Fruit fly (Drosophila melanogaster) whole organism, pupa: ENCODE measurements around the gene fng.

Source experiments
- CG10348 ChIP-seq: fragments of 200-800 bp; sonication (Bioruptor generic); IDR thresholded peaks from 2 replicates; pipeline ENCODE4 v1.3.6; 2022; ENCODE audit warnings: missing biosample characterization, missing genetic modification characterization
- CG12605 ChIP-seq: fragments of 200-800 bp; sonication (Bioruptor generic); IDR thresholded peaks from 2 replicates; pipeline ENCODE4 v1.3.6; 2022; ENCODE audit warnings: missing biosample characterization, missing genetic modification characterization
- CG13204 ChIP-seq: fragments of 200-800 bp; sonication (Bioruptor generic); optimal IDR thresholded peaks from 2 replicates; lab custom pipeline; 2018; ENCODE audit warnings: missing biosample characterization, mild to moderate bottlenecking, missing genetic modification characterization, moderate library complexity
- CG14655 ChIP-seq: fragments of 200-800 bp; sonication (Bioruptor generic); optimal IDR thresholded peaks from 3 replicates; lab custom pipeline; 2017; ENCODE audit warnings: mild to moderate bottlenecking, missing biosample characterization, missing genetic modification reagents, missing genetic modification characterization
- CG15710 ChIP-seq: fragments of 200-800 bp; sonication (Bioruptor generic); optimal IDR thresholded peaks from 2 replicates; lab custom pipeline; 2018; ENCODE audit warnings: missing biosample characterization, mild to moderate bottlenecking, missing genetic modification characterization, moderate library complexity
- CG17806 ChIP-seq: fragments of 200-800 bp; sonication (Bioruptor generic); optimal IDR thresholded peaks from 2 replicates; lab custom pipeline; 2018; ENCODE audit warnings: missing biosample characterization, mild to moderate bottlenecking, missing genetic modification characterization, moderate library complexity
- CG32121 ChIP-seq: fragments of 200-800 bp; sonication (Bioruptor generic); IDR thresholded peaks from 2 replicates; pipeline ENCODE4 v1.3.6; 2022; ENCODE audit warnings: missing biosample characterization, missing genetic modification characterization
- CG34367 ChIP-seq: fragments of 200-800 bp; sonication (Bioruptor generic); optimal IDR thresholded peaks from 2 replicates; lab custom pipeline; 2018; ENCODE audit warnings: missing biosample characterization, mild to moderate bottlenecking, missing genetic modification characterization
- CG4496 ChIP-seq: fragments of 200-800 bp; sonication (Bioruptor generic); IDR thresholded peaks from 3 replicates; pipeline ENCODE4 v1.3.6; 2022; ENCODE audit warnings: missing biosample characterization, missing genetic modification characterization
- CG8159 ChIP-seq: fragments of 200-800 bp; sonication (Bioruptor generic); optimal IDR thresholded peaks from 3 replicates; lab custom pipeline; 2018; ENCODE audit warnings: missing biosample characterization, mild to moderate bottlenecking, missing genetic modification characterization, moderate library complexity
- CG8301 ChIP-seq: fragments of 200-800 bp; sonication (Bioruptor generic); optimal IDR thresholded peaks from 2 replicates; lab custom pipeline; 2018; ENCODE audit warnings: missing biosample characterization, mild to moderate bottlenecking, missing genetic modification characterization
- CG9948 ChIP-seq: fragments of 200-800 bp; sonication (Bioruptor generic); optimal IDR thresholded peaks from 2 replicates; lab custom pipeline; 2018; ENCODE audit warnings: missing biosample characterization, mild to moderate bottlenecking, missing genetic modification characterization, moderate library complexity
- D1 ChIP-seq: fragments of 200-800 bp; sonication (Bioruptor generic); optimal IDR thresholded peaks from 2 replicates; lab custom pipeline; 2018; ENCODE audit warnings: missing biosample characterization, mild to moderate bottlenecking, missing genetic modification characterization, moderate library complexity
- EcR ChIP-seq: fragments of 200-800 bp; sonication (Bioruptor generic); optimal IDR thresholded peaks from 3 replicates; lab custom pipeline; 2019; ENCODE audit warnings: missing biosample characterization, missing genetic modification characterization, mild to moderate bottlenecking, moderate library complexity, missing genetic modification reagents
- Ets98B ChIP-seq: fragments of 200-800 bp; sonication (Bioruptor generic); IDR thresholded peaks from 2 replicates; pipeline ENCODE4 v1.3.6; 2022; ENCODE audit warnings: missing biosample characterization, missing genetic modification characterization
- Pif1A ChIP-seq: fragments of 200-800 bp; sonication (Bioruptor generic); optimal IDR thresholded peaks from 3 replicates; lab custom pipeline; 2016; ENCODE audit warnings: missing biosample characterization, missing genetic modification characterization
- Pif1B ChIP-seq: fragments of 200-800 bp; sonication (Bioruptor generic); optimal IDR thresholded peaks from 3 replicates; lab custom pipeline; 2016; ENCODE audit warnings: missing biosample characterization, missing genetic modification characterization
- Snoo ChIP-seq: fragments of 200-800 bp; sonication (Bioruptor generic); optimal IDR thresholded peaks from 3 replicates; lab custom pipeline; 2017; ENCODE audit warnings: missing biosample characterization, mild to moderate bottlenecking, missing genetic modification characterization, inconsistent platforms
- fd96Ca ChIP-seq: fragments of 200-800 bp; sonication (Bioruptor generic); IDR thresholded peaks from 3 replicates; pipeline ENCODE4 v1.3.6; 2022; ENCODE audit warnings: missing biosample characterization, missing genetic modification characterization
- gl ChIP-seq: fragments of 200-800 bp; sonication (Bioruptor generic); optimal IDR thresholded peaks from 2 replicates; lab custom pipeline; 2018; ENCODE audit warnings: missing biosample characterization, mild to moderate bottlenecking, missing genetic modification characterization
- rn ChIP-seq: fragments of 200-800 bp; sonication (Bioruptor generic); IDR thresholded peaks from 2 replicates; pipeline ENCODE4 v1.3.6; 2022; ENCODE audit warnings: missing biosample characterization, missing genetic modification characterization

The fng gene

dm6 chr3L:20962455-20962854, 13.1 kb upstream of the fng start, which contains the start of gene CG10587:
Gene CG10587, minus strand, starts transcription at chr3L:20962555.
- no peak for TF ChIP-seq CG12605 (GFP tag; lab: Robert Waterston, UW)
- TF ChIP-seq EcR (GFP tag; lab: Kevin White, UChicago) = no peak
- TF ChIP-seq rn (GFP tag; lab: Robert Waterston, UW) = no peak
- TF ChIP-seq CG4496 (GFP tag; lab: Robert Waterston, UW) = no peak
- TF ChIP-seq CG10348 (GFP tag; lab: Robert Waterston, UW) = no peak
- no peak for TF ChIP-seq Ets98B
- no peak for TF ChIP-seq Pif1B (GFP tag; lab: Kevin White, UChicago)
- TF ChIP-seq CG13204 = no peak
- TF ChIP-seq CG14655 (GFP tag; lab: Kevin White, UChicago) = no peak
- TF ChIP-seq gl (tag; lab: Kevin White, UChicago) = no peak
- TF ChIP-seq Pif1A (GFP tag; lab: Kevin White, UChicago) = no peak
- TF ChIP-seq CG15710 (tag; lab: Kevin White, UChicago) = no peak
- TF ChIP-seq CG17806 = no peak
- no peak for TF ChIP-seq CG34367 (tag; lab: Kevin White, UChicago)

dm6 chr3L:20961286-20961685, 12.0 kb upstream of the fng start, which contains the start of gene CG11037:
Gene CG11037, minus strand, starts transcription at chr3L:20961386.
- TF ChIP-seq CG17806 (no peak), D1 (tag; lab: Kevin White, UChicago) (no peak), Pif1B (GFP tag; lab: Kevin White, UChicago) (no peak), Pif1A (GFP tag; lab: Kevin White, UChicago) (no peak), CG12605 (GFP tag; lab: Robert Waterston, UW) (no peak), CG8159 (tag; lab: Kevin White, UChicago) (no peak), EcR (GFP tag; lab: Kevin White, UChicago) (no peak), gl (tag; lab: Kevin White, UChicago) (no peak), CG10348 (GFP tag; lab: Robert Waterston, UW) (no peak), rn (GFP tag; lab: Robert Waterston, UW) (no peak), CG15710 (tag; lab: Kevin White, UChicago) (no peak), CG13204 (no peak), CG14655 (GFP tag; lab: Kevin White, UChicago) (no peak), CG8301 (tag; lab: Kevin White, UChicago) (no peak)
- TF ChIP-seq, all 21 proteins: peak for 0

- TF ChIP-seq CG8301 (tag; lab: Kevin White, UChicago) (no peak), CG9948 (no peak), CG13204 (no peak), gl (tag; lab: Kevin White, UChicago) (no peak), fd96Ca (GFP tag; lab: Robert Waterston, UW) (no peak), CG32121 (GFP tag; lab: Robert Waterston, UW) (no peak), CG17806 (no peak), Ets98B (no peak), EcR (GFP tag; lab: Kevin White, UChicago) (no peak), CG8159 (tag; lab: Kevin White, UChicago) (no peak), Snoo (tag; lab: Kevin White, UChicago) (no peak), CG34367 (tag; lab: Kevin White, UChicago) (no peak), CG10348 (GFP tag; lab: Robert Waterston, UW) (no peak), CG14655 (GFP tag; lab: Kevin White, UChicago) (no peak), CG15710 (tag; lab: Kevin White, UChicago) (no peak), Pif1B (GFP tag; lab: Kevin White, UChicago) (no peak), D1 (tag; lab: Kevin White, UChicago) (no peak), Pif1A (GFP tag; lab: Kevin White, UChicago) (no peak)
- TF ChIP-seq, all 21 proteins: peak for 0
Observed at dm6 chr3L:20956650-20957049, 7.3 kb upstream of the fng start, which contains the start of the genes Sems and CG10588. Gene Sems, minus strand, starts transcription at chr3L:20956750. Gene CG10588, plus strand, starts transcription at chr3L:20956934.

- TF ChIP-seq rn (GFP tag; lab: Robert Waterston, UW) (no peak), Pif1B (GFP tag; lab: Kevin White, UChicago) (no peak), EcR (GFP tag; lab: Kevin White, UChicago) (no peak), Pif1A (GFP tag; lab: Kevin White, UChicago) (no peak), CG9948 (no peak), gl (tag; lab: Kevin White, UChicago) (no peak), fd96Ca (GFP tag; lab: Robert Waterston, UW) (no peak)
Observed at dm6 chr3L:20954118-20954517, 4.8 kb upstream of the fng start.

- peak; percentile 42 for TF ChIP-seq Snoo (tag; lab: Kevin White, UChicago)
- TF ChIP-seq CG15710 (tag; lab: Kevin White, UChicago) = peak; percentile 24
- TF ChIP-seq CG32121 (GFP tag; lab: Robert Waterston, UW) = peak; percentile 45; the same call in 1 of the 2 replicates
- TF ChIP-seq rn (GFP tag; lab: Robert Waterston, UW) = peak; percentile 44; the same call in 1 of the 2 replicates
- no peak for TF ChIP-seq EcR (GFP tag; lab: Kevin White, UChicago)
- TF ChIP-seq gl (tag; lab: Kevin White, UChicago) = no peak
- no peak for TF ChIP-seq D1 (tag; lab: Kevin White, UChicago)
- peak; percentile 33 for TF ChIP-seq CG8159 (tag; lab: Kevin White, UChicago)
- TF ChIP-seq Pif1B (GFP tag; lab: Kevin White, UChicago) = no peak
- peak; percentile 13 for TF ChIP-seq CG8301 (tag; lab: Kevin White, UChicago)
- TF ChIP-seq CG10348 (GFP tag; lab: Robert Waterston, UW) = no peak
- TF ChIP-seq CG17806 = peak; percentile 28
- TF ChIP-seq CG12605 (GFP tag; lab: Robert Waterston, UW) = peak; percentile 73; the same call in 1 of the 2 replicates
- TF ChIP-seq Pif1A (GFP tag; lab: Kevin White, UChicago) = no peak
- TF ChIP-seq CG9948 = peak; percentile 35
- TF ChIP-seq CG4496 (GFP tag; lab: Robert Waterston, UW) = peak; percentile 74; the same call in 2 of the 3 replicates
- TF ChIP-seq Ets98B = peak; percentile 48; the same call in 1 of the 2 replicates
- peak; percentile 8 for TF ChIP-seq CG14655 (GFP tag; lab: Kevin White, UChicago)
- no peak for TF ChIP-seq CG13204
- TF ChIP-seq fd96Ca (GFP tag; lab: Robert Waterston, UW) = peak; percentile 75
Observed at dm6 chr3L:20952622-20953618, 3.6 kb upstream of the fng start.
